Fruit fly (Drosophila melanogaster): ENCODE data around the gene Bicra.

Bicra gene

dm6 chr3R:29062717-29063206, at the start of gene Bicra, which contains the start of gene Cul5:
Bicra (plus strand) TSS chr3R:29063040.
Cul5 (minus strand) TSS chr3R:29062975.
- TF ChIP-seq EcR (GFP tag; optimal IDR thresholded peaks at IDR 0.05) (no peak), pan (optimal IDR thresholded peaks at IDR 0.05) (no peak), Dll (optimal IDR thresholded peaks at IDR 0.05) (no peak), usp (GFP tag; optimal IDR thresholded peaks at IDR 0.05) (no peak), CG8478 (optimal IDR thresholded peaks at IDR 0.05) (no peak), psq (optimal IDR thresholded peaks at IDR 0.05) (no peak)

dm6 chr3R:29020366-29020765, 42.5 kb upstream of the Bicra start, which contains the start of gene wat:
wat (minus strand) TSS chr3R:29020406.
- TF ChIP-seq usp (GFP tag; optimal IDR thresholded peaks at IDR 0.05) (no peak), CG8478 (optimal IDR thresholded peaks at IDR 0.05) (no peak), EcR (GFP tag; optimal IDR thresholded peaks at IDR 0.05) (no peak)

- TF ChIP-seq CG8478 (optimal IDR thresholded peaks at IDR 0.05) = no peak
- no peak for TF ChIP-seq EcR (GFP tag; optimal IDR thresholded peaks at IDR 0.05)
- no peak for TF ChIP-seq psq (optimal IDR thresholded peaks at IDR 0.05)
Observed at dm6 chr3R:29024671-29025070, 38.2 kb upstream of the Bicra start, which contains the start of gene CG14518. CG14518 (plus strand) TSS chr3R:29024971.

- TF ChIP-seq CG8478 (optimal IDR thresholded peaks at IDR 0.05) (no peak), psq (optimal IDR thresholded peaks at IDR 0.05) (no peak), usp (GFP tag; optimal IDR thresholded peaks at IDR 0.05) (no peak), Dll (optimal IDR thresholded peaks at IDR 0.05) (no peak), EcR (GFP tag; optimal IDR thresholded peaks at IDR 0.05) (no peak), pan (optimal IDR thresholded peaks at IDR 0.05) (no peak)
Observed at dm6 chr3R:29027122-29027521, 35.7 kb upstream of the Bicra start, which contains the start of the genes eIF4E6 and CG1951. eIF4E6 (minus strand) TSS chr3R:29027174. CG1951 (plus strand) TSS chr3R:29027236.

dm6 chr3R:29032542-29032941, 30.3 kb upstream of the Bicra start, which contains the start of gene Ssl2:
Ssl2 (minus strand) TSS chr3R:29032642.
- TF ChIP-seq CG8478 (optimal IDR thresholded peaks at IDR 0.05) (no peak), Dll (optimal IDR thresholded peaks at IDR 0.05) (no peak), EcR (GFP tag; optimal IDR thresholded peaks at IDR 0.05) (no peak), pan (optimal IDR thresholded peaks at IDR 0.05) (no peak), usp (GFP tag; optimal IDR thresholded peaks at IDR 0.05) (no peak), psq (optimal IDR thresholded peaks at IDR 0.05) (no peak)

dm6 chr3R:29033909-29034629, 28.8 kb upstream of the Bicra start, which contains the start of the genes beta4GalNAcTB and Cpsf100:
beta4GalNAcTB (minus strand) TSS chr3R:29034008.
Cpsf100 (plus strand) TSS chr3R:29034573.
- TF ChIP-seq Dll (optimal IDR thresholded peaks at IDR 0.05) (no peak), psq (optimal IDR thresholded peaks at IDR 0.05) (no peak), pan (optimal IDR thresholded peaks at IDR 0.05) (no peak), usp (GFP tag; optimal IDR thresholded peaks at IDR 0.05) (no peak), EcR (GFP tag; optimal IDR thresholded peaks at IDR 0.05) (no peak), CG8478 (optimal IDR thresholded peaks at IDR 0.05) (no peak)

dm6 chr3R:29038960-29039581, 23.8 kb upstream of the Bicra start, which contains the start of the genes Slu7 and Pkc98E:
Slu7 (minus strand) TSS chr3R:29039071.
Pkc98E (plus strand) TSS chr3R:29039156.
- TF ChIP-seq CG8478 (optimal IDR thresholded peaks at IDR 0.05) (peak; percentile 46), usp (GFP tag; optimal IDR thresholded peaks at IDR 0.05) (no peak), Dll (optimal IDR thresholded peaks at IDR 0.05) (no peak), pan (optimal IDR thresholded peaks at IDR 0.05) (no peak), psq (optimal IDR thresholded peaks at IDR 0.05) (no peak), EcR (GFP tag; optimal IDR thresholded peaks at IDR 0.05) (no peak)

- no peak for TF ChIP-seq usp (GFP tag; optimal IDR thresholded peaks at IDR 0.05)
- no peak for TF ChIP-seq psq (optimal IDR thresholded peaks at IDR 0.05)
- no peak for TF ChIP-seq CG8478 (optimal IDR thresholded peaks at IDR 0.05)
Observed at dm6 chr3R:29039704-29040430, 23.0 kb upstream of the Bicra start.

dm6 chr3R:29040526-29041195, 22.2 kb upstream of the Bicra start:
- no peak for TF ChIP-seq Dll (optimal IDR thresholded peaks at IDR 0.05)
- no peak for TF ChIP-seq usp (GFP tag; optimal IDR thresholded peaks at IDR 0.05)
- no peak for TF ChIP-seq psq (optimal IDR thresholded peaks at IDR 0.05)
- TF ChIP-seq CG8478 (optimal IDR thresholded peaks at IDR 0.05) = no peak
- TF ChIP-seq EcR (GFP tag; optimal IDR thresholded peaks at IDR 0.05) = no peak
- no peak for TF ChIP-seq pan (optimal IDR thresholded peaks at IDR 0.05)

- TF ChIP-seq CG8478 (optimal IDR thresholded peaks at IDR 0.05) (no peak), usp (GFP tag; optimal IDR thresholded peaks at IDR 0.05) (no peak), EcR (GFP tag; optimal IDR thresholded peaks at IDR 0.05) (no peak), psq (optimal IDR thresholded peaks at IDR 0.05) (no peak), pan (optimal IDR thresholded peaks at IDR 0.05) (no peak), Dll (optimal IDR thresholded peaks at IDR 0.05) (no peak)
Observed at dm6 chr3R:29049055-29049722, 13.7 kb upstream of the Bicra start, which contains the start of gene CG11837. CG11837 (plus strand) TSS chr3R:29049493.
